Worm (Caenorhabditis elegans) whole organism, late embryonic: Measurements from ENCODE around the gene pxl-1.

Source experiments
- C38D4.7 ChIP-seq: fragments of 200-800 bp; sonication (Bioruptor generic); optimal IDR thresholded peaks from 2 replicates; lab custom pipeline; 2018; ENCODE audit warnings: mild to moderate bottlenecking, missing genetic modification characterization, moderate library complexity, missing compliant biosample characterization
- K09A11.1 ChIP-seq: sonication (generic microtip); optimal IDR thresholded peaks from 2 replicates; lab custom pipeline; 2017; ENCODE audit warnings: antibody characterized with exemption, mild to moderate bottlenecking, missing genetic modification characterization, missing compliant biosample characterization; ENCODE audit not compliant: insufficient read depth
- T23F11.4 ChIP-seq: fragments of 200-800 bp; sonication (Bioruptor generic); optimal IDR thresholded peaks from 2 replicates; lab custom pipeline; 2018; ENCODE audit warnings: mild to moderate bottlenecking, missing genetic modification characterization, missing compliant biosample characterization
- ahr-1 ChIP-seq: sonication (generic microtip); optimal IDR thresholded peaks from 2 replicates; lab custom pipeline; 2016; ENCODE audit warnings: missing genetic modification characterization, missing compliant biosample characterization
- ama-1 ChIP-seq: fragments of 150-350 bp; optimal IDR thresholded peaks from 2 replicates; lab custom pipeline; 2014
- ceh-14 ChIP-seq: sonication (generic microtip); optimal IDR thresholded peaks from 2 replicates; lab custom pipeline; 2016; ENCODE audit warnings: missing genotype, missing genetic modification characterization, missing compliant biosample characterization
- ceh-31 ChIP-seq: sonication (generic microtip); optimal IDR thresholded peaks from 2 replicates; lab custom pipeline; 2016; ENCODE audit warnings: missing genetic modification characterization, missing compliant biosample characterization
- ceh-34 ChIP-seq: sonication (generic microtip); optimal IDR thresholded peaks from 2 replicates; lab custom pipeline; 2016; ENCODE audit warnings: mild to moderate bottlenecking, missing genetic modification characterization, missing compliant biosample characterization
- ceh-48 ChIP-seq: sonication (generic microtip); optimal IDR thresholded peaks from 2 replicates; lab custom pipeline; 2016; ENCODE audit warnings: missing genetic modification characterization, inconsistent platforms, missing compliant biosample characterization
- ceh-6 ChIP-seq: fragments of 200-800 bp; sonication (Bioruptor generic); optimal IDR thresholded peaks from 2 replicates; lab custom pipeline; 2018; ENCODE audit warnings: mild to moderate bottlenecking, missing genetic modification characterization, missing compliant biosample characterization
- ceh-9 ChIP-seq: sonication (generic microtip); optimal IDR thresholded peaks from 2 replicates; lab custom pipeline; 2016; ENCODE audit warnings: mild to moderate bottlenecking, missing genetic modification characterization, inconsistent platforms, missing compliant biosample characterization
- elt-2 ChIP-seq: sonication (generic microtip); optimal IDR thresholded peaks from 2 replicates; lab custom pipeline; 2016; ENCODE audit warnings: missing genetic modification reagents, missing genetic modification characterization, missing compliant biosample characterization
- elt-4 ChIP-seq: sonication (generic microtip); optimal IDR thresholded peaks from 2 replicates; lab custom pipeline; 2016; ENCODE audit warnings: missing genetic modification characterization, missing compliant biosample characterization
- ets-4 ChIP-seq: sonication (generic microtip); optimal IDR thresholded peaks from 2 replicates; lab custom pipeline; 2016; ENCODE audit warnings: missing genetic modification characterization, missing compliant biosample characterization
- eyg-1 ChIP-seq: sonication (generic microtip); optimal IDR thresholded peaks from 2 replicates; lab custom pipeline; 2016; ENCODE audit warnings: missing genotype, missing genetic modification characterization, missing compliant biosample characterization
- fax-1 ChIP-seq: sonication (generic microtip); optimal IDR thresholded peaks from 2 replicates; lab custom pipeline; 2016; ENCODE audit warnings: missing genotype, missing genetic modification characterization, missing compliant biosample characterization
- fkh-10 ChIP-seq: fragments of 150-350 bp; optimal IDR thresholded peaks from 2 replicates; lab custom pipeline; 2014; ENCODE audit warnings: missing biosample characterization, missing genetic modification reagents, missing genetic modification characterization
- fkh-6 ChIP-seq: sonication (generic microtip); optimal IDR thresholded peaks from 2 replicates; lab custom pipeline; 2016; ENCODE audit warnings: missing genetic modification characterization, missing compliant biosample characterization
- hlh-30 ChIP-seq: sonication (generic microtip); optimal IDR thresholded peaks from 2 replicates; lab custom pipeline; 2017; ENCODE audit warnings: antibody characterized with exemption, missing genetic modification characterization, missing compliant biosample characterization; ENCODE audit not compliant: insufficient read depth
- hlh-6 ChIP-seq: sonication (generic microtip); optimal IDR thresholded peaks from 2 replicates; lab custom pipeline; 2016; ENCODE audit warnings: missing genotype, missing genetic modification characterization, missing compliant biosample characterization
- mec-3 ChIP-seq: sonication (generic microtip); optimal IDR thresholded peaks from 2 replicates; lab custom pipeline; 2016; ENCODE audit warnings: borderline replicate concordance, missing genetic modification characterization, missing compliant biosample characterization
- nfya-1 ChIP-seq: sonication (generic microtip); optimal IDR thresholded peaks from 2 replicates; lab custom pipeline; 2017; ENCODE audit warnings: missing genetic modification characterization, mild to moderate bottlenecking, missing compliant biosample characterization, antibody characterized with exemption, moderate library complexity
- nhr-11 ChIP-seq: fragments of 150-350 bp; optimal IDR thresholded peaks from 2 replicates; lab custom pipeline; 2014; ENCODE audit warnings: missing biosample characterization, missing genetic modification characterization
- pat-9 ChIP-seq: fragments of 200-800 bp; sonication (Bioruptor generic); optimal IDR thresholded peaks from 2 replicates; lab custom pipeline; 2018; ENCODE audit warnings: mild to moderate bottlenecking, missing genetic modification characterization, moderate library complexity, missing compliant biosample characterization
- pqm-1 ChIP-seq: sonication (generic microtip); optimal IDR thresholded peaks from 2 replicates; lab custom pipeline; 2016; ENCODE audit warnings: missing genetic modification characterization, missing compliant biosample characterization
- rnt-1 ChIP-seq: sonication (generic microtip); optimal IDR thresholded peaks from 2 replicates; lab custom pipeline; 2016; ENCODE audit warnings: missing genetic modification characterization, missing compliant biosample characterization
- sox-4 ChIP-seq: sonication (generic microtip); optimal IDR thresholded peaks from 2 replicates; lab custom pipeline; 2017; ENCODE audit warnings: mild to moderate bottlenecking, missing genetic modification characterization, inconsistent platforms, missing compliant biosample characterization
- unc-3 ChIP-seq, 2 experiments: fragments of 200-800 bp in 1 of 2; sonication (Bioruptor generic) in 1 of 2; sonication (generic microtip) in 1 of 2; conservative IDR thresholded peaks in 1 of 2; optimal IDR thresholded peaks in 1 of 2; 2 replicates each; pipeline versions ENCODE4 v1.3.6 to Lab custom; 2016 to 2022; ENCODE audit warnings: missing compliant biosample characterization in 2 of 2, missing genetic modification characterization in 2 of 2, missing genetic modification reagents in 1 of 2
- unc-86 ChIP-seq: sonication (generic microtip); optimal IDR thresholded peaks from 2 replicates; lab custom pipeline; 2016; ENCODE audit warnings: missing genetic modification characterization, missing compliant biosample characterization

The pxl-1 gene

ce11 chrIII:5882284-5882683 is 13.5 kb downstream of the pxl-1 start:
- TF ChIP-seq ahr-1 (tag; lab: Kevin White, UChicago): no peak
- peak; percentile 0 for TF ChIP-seq ama-1
- TF ChIP-seq, all 69 proteins: peak for 1

ce11 chrIII:5879291-5879968 is 16.4 kb downstream of the pxl-1 start, which contains the start of gene hpo-10:
TSS of gene hpo-10 (plus strand) at chrIII:5879489.
- TF ChIP-seq mec-3 (tag; lab: Kevin White, UChicago): no peak
- TF ChIP-seq ceh-31 (tag; lab: Kevin White, UChicago): peak; percentile 13
- peak; percentile 18 for TF ChIP-seq nfya-1 (tag; lab: Kevin White, UChicago)
- no peak for TF ChIP-seq pqm-1
- no peak for TF ChIP-seq unc-86
- TF ChIP-seq fax-1 (tag; lab: Kevin White, UChicago): no peak
- TF ChIP-seq ceh-48 (tag; lab: Kevin White, UChicago): peak; percentile 93
- TF ChIP-seq, all 69 proteins: peak for 3

ce11 chrIII:5878215-5878614 is 17.6 kb downstream of the pxl-1 start, which contains the start of the genes mig-21 and F01F1.2:
TSS of gene mig-21 (minus strand) at chrIII:5878380.
TSS of gene F01F1.2 (plus strand) at chrIII:5878554.
- TF ChIP-seq K09A11.1 (tag; lab: Kevin White, UChicago): no peak
- TF ChIP-seq rnt-1 (tag; lab: Kevin White, UChicago): no peak
- TF ChIP-seq unc-3 (GFP tag; conservative IDR thresholded peaks at IDR 0.05; lab: Robert Waterston, UW): no peak
- TF ChIP-seq unc-3 (tag; optimal IDR thresholded peaks at IDR 0.05; lab: Kevin White, UChicago): no peak
- no peak for TF ChIP-seq T23F11.4 (GFP tag; lab: Kevin White, UChicago)
- no peak for TF ChIP-seq fkh-10 (GFP tag; lab: Kevin White, UChicago)
- no peak for TF ChIP-seq fkh-6 (tag; lab: Kevin White, UChicago)
- no peak for TF ChIP-seq sox-4 (tag; lab: Kevin White, UChicago)
- no peak for TF ChIP-seq ceh-6 (GFP tag; lab: Kevin White, UChicago)
- no peak for TF ChIP-seq C38D4.7
- TF ChIP-seq ets-4: no peak
- TF ChIP-seq ceh-34 (tag; lab: Kevin White, UChicago): no peak

ce11 chrIII:5876867-5877641 is 18.8 kb downstream of the pxl-1 start:
- TF ChIP-seq fax-1 (tag; lab: Kevin White, UChicago): no peak
- TF ChIP-seq elt-4 (tag; lab: Kevin White, UChicago): no peak
- no peak for TF ChIP-seq hlh-6 (tag; lab: Kevin White, UChicago)
- peak; percentile 13 for TF ChIP-seq elt-2 (tag; lab: Kevin White, UChicago)
- no peak for TF ChIP-seq ceh-9
- TF ChIP-seq ets-4: no peak
- TF ChIP-seq, all 69 proteins: peak for 1

- no peak for TF ChIP-seq ceh-14
Measured at ce11 chrIII:5876140-5876675, 19.6 kb downstream of the pxl-1 start, which contains the start of gene aldo-2. TSS of gene aldo-2 (minus strand) at chrIII:5876625.

ce11 chrIII:5875705-5876104 is 20.1 kb downstream of the pxl-1 start:
- peak; percentile 74 for TF ChIP-seq elt-2 (tag; lab: Kevin White, UChicago)
- TF ChIP-seq fax-1 (tag; lab: Kevin White, UChicago): no peak
- no peak for TF ChIP-seq pat-9 (tag; lab: Kevin White, UChicago)
- TF ChIP-seq nhr-11 (tag; lab: Kevin White, UChicago): no peak
- TF ChIP-seq hlh-30 (tag; lab: Kevin White, UChicago): no peak
- no peak for TF ChIP-seq eyg-1 (tag; lab: Kevin White, UChicago)
- TF ChIP-seq, all 69 proteins: peak for 1
